Worm (Caenorhabditis elegans) whole organism, late embryonic: ENCODE data around the gene F13D12.10.

ENCODE experiments used
- ahr-1 ChIP-seq: sonication (generic microtip); optimal IDR thresholded peaks from 2 replicates; lab custom pipeline; 2016; ENCODE audit warnings: missing genetic modification characterization, missing compliant biosample characterization
- fkh-10 ChIP-seq: fragments of 150-350 bp; optimal IDR thresholded peaks from 2 replicates; lab custom pipeline; 2014; ENCODE audit warnings: missing biosample characterization, missing genetic modification reagents, missing genetic modification characterization
- lin-11 ChIP-seq: fragments of 200-800 bp; sonication (Bioruptor generic); optimal IDR thresholded peaks from 2 replicates; lab custom pipeline; 2018; ENCODE audit warnings: mild to moderate bottlenecking, missing genetic modification characterization, missing compliant biosample characterization
- nhr-11 ChIP-seq: fragments of 150-350 bp; optimal IDR thresholded peaks from 2 replicates; lab custom pipeline; 2014; ENCODE audit warnings: missing biosample characterization, missing genetic modification characterization
- pha-4 ChIP-seq: fragments of 150-350 bp; optimal IDR thresholded peaks from 2 replicates; lab custom pipeline; 2018; ENCODE audit warnings: missing biosample characterization, missing genetic modification reagents, missing genetic modification characterization
- unc-42 ChIP-seq: sonication (generic microtip); optimal IDR thresholded peaks from 2 replicates; lab custom pipeline; 2016; ENCODE audit warnings: missing genotype, missing genetic modification characterization, missing compliant biosample characterization

DNA sequence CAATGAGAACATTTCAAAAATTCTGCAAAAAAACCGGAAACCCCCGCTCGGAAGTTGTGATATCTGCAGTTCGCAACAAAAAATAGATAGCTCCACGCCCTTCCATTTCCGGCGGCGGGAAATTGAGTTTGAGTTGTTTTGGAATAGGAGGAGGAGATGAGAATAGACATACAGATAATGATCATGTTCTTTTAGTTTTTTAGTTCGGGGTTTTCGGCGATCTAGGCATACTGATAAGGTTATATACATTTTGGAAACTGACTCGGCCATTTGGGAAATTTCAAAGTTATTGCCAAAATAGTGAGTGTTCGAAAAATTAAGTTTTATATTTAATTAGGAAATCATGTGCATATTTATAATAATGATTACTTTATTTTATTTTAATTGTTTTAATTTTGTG is 20.3 kb downstream of the F13D12.10 start:
- no peak for TF ChIP-seq nhr-11 (tag; lab: Kevin White, UChicago)
- TF ChIP-seq fkh-10 = no peak
- no peak for TF ChIP-seq lin-11 (tag; lab: Kevin White, UChicago)
- no peak for TF ChIP-seq unc-42 (tag; lab: Kevin White, UChicago)
- TF ChIP-seq pha-4 = no peak
- no peak for TF ChIP-seq ahr-1 (tag; lab: Kevin White, UChicago)
